Fruit fly (Drosophila melanogaster) whole organism, embryonic: ENCODE data around the gene CG13247.
A peak's percentile ranks its signal among the peaks of the same experiment; 100 is the strongest.

ENCODE experiments used
- Aef1 ChIP-seq: fragments of 200-800 bp; sonication (Bioruptor generic); IDR thresholded peaks from 3 replicates; pipeline ENCODE4 v1.3.6; 2022; ENCODE audit warnings: missing biosample characterization, missing genetic modification characterization
- CG10209 ChIP-seq: fragments of 200-800 bp; sonication (Bioruptor generic); optimal IDR thresholded peaks from 3 replicates; lab custom pipeline; 2017; ENCODE audit warnings: missing biosample characterization, mild to moderate bottlenecking, missing genetic modification characterization, missing genetic modification reagents
- CG10543 ChIP-seq: fragments of 200-800 bp; sonication (Bioruptor generic); optimal IDR thresholded peaks from 3 replicates; lab custom pipeline; 2017; ENCODE audit warnings: missing biosample characterization, mild to moderate bottlenecking, missing genetic modification characterization, moderate library complexity
- CG11085 ChIP-seq: fragments of 200-800 bp; sonication (Bioruptor generic); IDR thresholded peaks from 2 replicates; pipeline ENCODE4 v1.3.6; 2022; ENCODE audit warnings: missing biosample characterization, missing genetic modification characterization
- CG11456 ChIP-seq: fragments of 200-800 bp; sonication (Bioruptor generic); IDR thresholded peaks from 3 replicates; pipeline ENCODE4 v1.3.6; 2022; ENCODE audit warnings: missing biosample characterization, missing genetic modification characterization
- CG11504 ChIP-seq: fragments of 200-800 bp; sonication (Bioruptor generic); optimal IDR thresholded peaks from 3 replicates; lab custom pipeline; 2019; ENCODE audit warnings: missing biosample characterization, mild to moderate bottlenecking, missing genetic modification characterization, moderate library complexity
- CG12104 ChIP-seq: fragments of 200-800 bp; sonication (Bioruptor generic); optimal IDR thresholded peaks from 3 replicates; lab custom pipeline; 2016; ENCODE audit warnings: missing biosample characterization, missing genetic modification characterization
- CG12155 ChIP-seq: fragments of 200-800 bp; sonication (Bioruptor generic); optimal IDR thresholded peaks from 3 replicates; lab custom pipeline; 2016; ENCODE audit warnings: missing biosample characterization, missing genetic modification characterization
- CG12391 ChIP-seq: fragments of 200-800 bp; sonication (Bioruptor generic); optimal IDR thresholded peaks from 3 replicates; lab custom pipeline; 2018; ENCODE audit warnings: missing biosample characterization, mild to moderate bottlenecking, missing genetic modification characterization, moderate library complexity
- CG1529 ChIP-seq: fragments of 200-800 bp; sonication (Bioruptor generic); optimal IDR thresholded peaks from 3 replicates; lab custom pipeline; 2018; ENCODE audit warnings: missing biosample characterization, missing genetic modification characterization
- CG1647 ChIP-seq: fragments of 200-800 bp; sonication (Bioruptor generic); optimal IDR thresholded peaks from 3 replicates; lab custom pipeline; 2016; ENCODE audit warnings: missing biosample characterization, missing genetic modification characterization
- CG17361 ChIP-seq: fragments of 200-800 bp; sonication (Bioruptor generic); IDR thresholded peaks from 3 replicates; pipeline ENCODE4 v1.3.6; 2022; ENCODE audit warnings: missing biosample characterization, missing genetic modification characterization
- CG1792 ChIP-seq: fragments of 200-800 bp; sonication (Bioruptor generic); optimal IDR thresholded peaks from 2 replicates; lab custom pipeline; 2016; ENCODE audit warnings: missing biosample characterization, missing genetic modification characterization
- CG2120 ChIP-seq: fragments of 200-800 bp; sonication (Bioruptor generic); optimal IDR thresholded peaks from 3 replicates; lab custom pipeline; 2016; ENCODE audit warnings: missing biosample characterization, missing genetic modification characterization
- CG31388 ChIP-seq: fragments of 200-800 bp; sonication (Bioruptor generic); optimal IDR thresholded peaks from 2 replicates; lab custom pipeline; 2016; ENCODE audit warnings: missing biosample characterization, missing genetic modification characterization
- CG3281 ChIP-seq: fragments of 200-800 bp; sonication (Bioruptor generic); optimal IDR thresholded peaks from 3 replicates; lab custom pipeline; 2017; ENCODE audit warnings: missing biosample characterization, mild to moderate bottlenecking, missing genetic modification characterization
- CG33557 ChIP-seq: fragments of 200-800 bp; sonication (Bioruptor generic); optimal IDR thresholded peaks from 2 replicates; lab custom pipeline; 2019; ENCODE audit warnings: missing biosample characterization, mild to moderate bottlenecking, missing genetic modification characterization, moderate library complexity
- CG4617 ChIP-seq: fragments of 200-800 bp; sonication (Bioruptor generic); optimal IDR thresholded peaks from 3 replicates; lab custom pipeline; 2016; ENCODE audit warnings: missing biosample characterization, missing genetic modification characterization, borderline replicate concordance
- CG6272 ChIP-seq: fragments of 200-800 bp; sonication (Bioruptor generic); IDR thresholded peaks from 2 replicates; pipeline ENCODE4 v1.3.6; 2022; ENCODE audit warnings: missing biosample characterization, missing genetic modification characterization
- CoRest ChIP-seq: fragments of 200-800 bp; sonication (Bioruptor generic); optimal IDR thresholded peaks from 3 replicates; lab custom pipeline; 2018; ENCODE audit warnings: missing biosample characterization, mild to moderate bottlenecking, missing genetic modification characterization, moderate library complexity
- Dp ChIP-seq: fragments of 200-800 bp; sonication (Bioruptor generic); optimal IDR thresholded peaks from 2 replicates; lab custom pipeline; 2018; ENCODE audit warnings: missing biosample characterization, mild to moderate bottlenecking, missing genetic modification characterization, moderate library complexity
- MBD-R2 ChIP-seq: fragments of 200-800 bp; sonication (Bioruptor generic); IDR thresholded peaks from 2 replicates; pipeline ENCODE4 v1.3.6; 2022; ENCODE audit warnings: missing biosample characterization, missing genetic modification characterization
- Rx ChIP-seq: fragments of 200-800 bp; sonication (Bioruptor generic); IDR thresholded peaks from 2 replicates; pipeline ENCODE4 v1.3.6; 2022; ENCODE audit warnings: missing biosample characterization, missing genetic modification characterization
- Sry-β ChIP-seq: fragments of 200-800 bp; sonication (Bioruptor generic); optimal IDR thresholded peaks from 2 replicates; lab custom pipeline; 2018; ENCODE audit warnings: missing biosample characterization, mild to moderate bottlenecking, missing genetic modification characterization, moderate library complexity
- Taf1 ChIP-seq: fragments of 200-800 bp; sonication (Bioruptor generic); IDR thresholded peaks from 2 replicates; pipeline ENCODE4 v1.3.6; 2022; ENCODE audit warnings: missing biosample characterization, missing genetic modification characterization
- bab2 ChIP-seq: fragments of 200-800 bp; sonication (Bioruptor generic); optimal IDR thresholded peaks from 2 replicates; lab custom pipeline; 2016; ENCODE audit warnings: missing biosample characterization, missing genetic modification characterization
- btn ChIP-seq: fragments of 200-800 bp; sonication (Bioruptor generic); optimal IDR thresholded peaks from 2 replicates; lab custom pipeline; 2016; ENCODE audit warnings: missing biosample characterization, missing genetic modification characterization
- ci ChIP-seq: fragments of 200-800 bp; sonication (Bioruptor generic); IDR thresholded peaks from 3 replicates; pipeline ENCODE4 v1.3.6; 2022; ENCODE audit warnings: missing biosample characterization, missing genetic modification characterization
- esg ChIP-seq: fragments of 200-800 bp; sonication (Bioruptor generic); conservative IDR thresholded peaks from 2 replicates; pipeline ENCODE4 v1.3.6; 2022; ENCODE audit warnings: missing biosample characterization, missing genetic modification characterization
- fd64A ChIP-seq: fragments of 200-800 bp; sonication (Bioruptor generic); optimal IDR thresholded peaks from 3 replicates; lab custom pipeline; 2018; ENCODE audit warnings: missing biosample characterization, mild to moderate bottlenecking, missing genetic modification characterization
- ftz-f1 ChIP-seq: fragments of 200-800 bp; sonication (Bioruptor generic); optimal IDR thresholded peaks from 2 replicates; lab custom pipeline; 2016; ENCODE audit warnings: missing biosample characterization, missing genetic modification characterization
- gro ChIP-seq: fragments of 200-800 bp; sonication (Bioruptor generic); optimal IDR thresholded peaks from 2 replicates; lab custom pipeline; 2016; ENCODE audit warnings: missing biosample characterization, missing genetic modification characterization
- hbn ChIP-seq: fragments of 200-800 bp; sonication (Bioruptor generic); IDR thresholded peaks from 2 replicates; pipeline ENCODE4 v1.3.6; 2022; ENCODE audit warnings: missing biosample characterization, missing genetic modification characterization; ENCODE audit not compliant: partially characterized antibody
- hth ChIP-seq: fragments of >200 bp; optimal IDR thresholded peaks from 2 replicates; lab custom pipeline; 2017; ENCODE audit warnings: inconsistent platforms
- jing ChIP-seq: fragments of 200-800 bp; sonication (Bioruptor generic); optimal IDR thresholded peaks from 2 replicates; lab custom pipeline; 2018; ENCODE audit warnings: missing biosample characterization, mild to moderate bottlenecking, missing genetic modification characterization
- jumu ChIP-seq: fragments of 200-800 bp; sonication (Bioruptor generic); optimal IDR thresholded peaks from 3 replicates; lab custom pipeline; 2016; ENCODE audit warnings: missing biosample characterization, missing genetic modification characterization
- knrl ChIP-seq: fragments of 200-800 bp; sonication (Bioruptor generic); IDR thresholded peaks from 3 replicates; pipeline ENCODE4 v1.3.6; 2022; ENCODE audit warnings: missing biosample characterization, missing genetic modification characterization; ENCODE audit not compliant: partially characterized antibody
- lbe ChIP-seq: fragments of 200-800 bp; sonication (Bioruptor generic); optimal IDR thresholded peaks from 2 replicates; lab custom pipeline; 2016; ENCODE audit warnings: missing biosample characterization, mild to moderate bottlenecking, missing genetic modification characterization
- maf-S ChIP-seq: fragments of 200-800 bp; sonication (Bioruptor generic); optimal IDR thresholded peaks from 2 replicates; lab custom pipeline; 2016; ENCODE audit warnings: missing biosample characterization, missing genetic modification characterization
- nom ChIP-seq: fragments of 200-800 bp; sonication (Bioruptor generic); optimal IDR thresholded peaks from 2 replicates; lab custom pipeline; 2017; ENCODE audit warnings: missing biosample characterization, missing genetic modification characterization, mild to moderate bottlenecking, moderate library complexity, missing genetic modification reagents
- row ChIP-seq: fragments of 200-800 bp; sonication (Bioruptor generic); IDR thresholded peaks from 3 replicates; pipeline ENCODE4 v1.3.6; 2022; ENCODE audit warnings: missing biosample characterization, missing genetic modification characterization
- run ChIP-seq: fragments of 200-800 bp; sonication (Bioruptor generic); optimal IDR thresholded peaks from 3 replicates; lab custom pipeline; 2018; ENCODE audit warnings: missing biosample characterization, mild to moderate bottlenecking, missing genetic modification characterization
- schlank ChIP-seq: fragments of 200-800 bp; sonication (Bioruptor generic); optimal IDR thresholded peaks from 2 replicates; lab custom pipeline; 2018; ENCODE audit warnings: missing biosample characterization, mild to moderate bottlenecking, missing genetic modification characterization
- sima ChIP-seq: fragments of 200-800 bp; sonication (Bioruptor generic); optimal IDR thresholded peaks from 2 replicates; lab custom pipeline; 2016; ENCODE audit warnings: missing biosample characterization, missing genetic modification characterization
- slbo ChIP-seq: fragments of 200-800 bp; sonication (Bioruptor generic); IDR thresholded peaks from 2 replicates; pipeline ENCODE4 v1.3.6; 2022; ENCODE audit warnings: missing biosample characterization, missing genetic modification characterization
- sna ChIP-seq: fragments of 200-800 bp; sonication (Bioruptor generic); IDR thresholded peaks from 2 replicates; pipeline ENCODE4 v1.3.6; 2022; ENCODE audit warnings: missing biosample characterization, missing genetic modification characterization; ENCODE audit not compliant: partially characterized antibody
- sr ChIP-seq: fragments of 200-800 bp; sonication (Bioruptor generic); IDR thresholded peaks from 3 replicates; pipeline ENCODE4 v1.3.6; 2022; ENCODE audit warnings: missing biosample characterization, missing genetic modification characterization
- ttk ChIP-seq: fragments of 200-800 bp; sonication (Bioruptor generic); IDR thresholded peaks from 2 replicates; pipeline ENCODE4 v2.1.2; 2022; ENCODE audit warnings: missing biosample characterization, missing genetic modification characterization
- vfl ChIP-seq: fragments of 200-800 bp; sonication (Bioruptor generic); optimal IDR thresholded peaks from 2 replicates; lab custom pipeline; 2016; ENCODE audit warnings: missing biosample characterization, missing genetic modification characterization

CG13247 gene

DNA sequence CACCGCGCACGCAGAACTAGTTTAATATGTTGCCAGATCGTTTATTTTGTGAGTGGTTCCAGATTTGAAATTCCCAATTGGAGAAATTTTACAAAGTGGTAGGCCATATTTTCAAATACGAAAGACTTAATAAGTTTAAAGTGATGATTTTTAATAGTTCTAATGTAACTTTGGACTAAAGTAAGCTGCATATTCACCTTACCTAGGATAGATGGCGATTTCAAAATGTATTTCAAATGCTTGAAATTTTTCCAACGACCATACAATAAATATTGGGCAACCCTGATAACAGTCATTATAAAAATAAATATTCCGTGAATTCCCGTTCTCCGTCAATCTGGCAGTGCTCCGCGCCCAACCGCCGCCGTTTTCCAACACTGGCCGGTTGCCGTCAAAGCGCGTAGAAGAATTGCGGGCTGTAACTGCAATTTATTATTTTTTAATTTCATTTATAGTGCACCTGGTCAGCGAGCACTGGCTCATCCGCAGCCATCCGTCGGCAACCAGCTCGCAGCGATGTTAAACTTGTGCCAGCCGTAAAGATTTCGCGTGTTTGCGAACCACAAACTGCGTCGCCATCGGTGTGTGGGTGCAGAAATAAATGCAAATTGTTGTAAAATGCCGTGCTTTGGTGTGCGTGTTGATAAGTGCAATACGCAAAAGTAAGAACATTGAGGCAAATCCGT is 5.9 kb downstream of the CG13247 start, which contains the start of the genes Ide and RhoBTB (continued):
- TF ChIP-seq MBD-R2, result peak; percentile 51
- 0 out of 2 replicates have a peak, but pooled peaks have one; percentile 41 for TF ChIP-seq Rx (GFP tag; lab: Robert Waterston, UW)
- peak; percentile 73 for TF ChIP-seq Dp (GFP tag; lab: Kevin White, UChicago)
- peak; percentile 84 for TF ChIP-seq gro (GFP tag; lab: Kevin White, UChicago)
- TF ChIP-seq esg (GFP tag; lab: Robert Waterston, UW), result peak; percentile 77
- peak; percentile 27; the same call in 1 of the 3 replicates for TF ChIP-seq ci (GFP tag; lab: Robert Waterston, UW)
- TF ChIP-seq jumu, result peak; percentile 91
- TF ChIP-seq CG11504 (tag; lab: Kevin White, UChicago), result no peak
- TF ChIP-seq sna (GFP tag; lab: Robert Waterston, UW), result no peak
- TF ChIP-seq nom (GFP tag; lab: Kevin White, UChicago), result peak; percentile 30
- no peak for TF ChIP-seq sr (GFP tag; lab: Robert Waterston, UW)
- no peak for TF ChIP-seq hbn
- TF ChIP-seq CG6272 (GFP tag; lab: Robert Waterston, UW), result peak; percentile 82
- no peak for TF ChIP-seq fd64A (GFP tag; lab: Kevin White, UChicago)
- TF ChIP-seq CG10209, result peak; percentile 79
- peak; percentile 26 for TF ChIP-seq jing
- TF ChIP-seq CoRest, result peak; percentile 96
- peak; percentile 5 for TF ChIP-seq CG1529 (GFP tag; lab: Kevin White, UChicago)
- TF ChIP-seq CG12104 (GFP tag; lab: Kevin White, UChicago), result peak; percentile 69
- peak; percentile 63 for TF ChIP-seq knrl (GFP tag; lab: Robert Waterston, UW)
- peak; percentile 96 for TF ChIP-seq CG2120
- peak; percentile 76 for TF ChIP-seq CG1647
- TF ChIP-seq CG31388 (GFP tag; lab: Kevin White, UChicago), result peak; percentile 51
- peak; percentile 86 for TF ChIP-seq CG12155 (GFP tag; lab: Kevin White, UChicago)
- peak; percentile 94 for TF ChIP-seq slbo
- peak; percentile 54 for TF ChIP-seq CG4617 (GFP tag; lab: Kevin White, UChicago)
- TF ChIP-seq CG11085 (GFP tag; lab: Robert Waterston, UW), result peak; percentile 84
- TF ChIP-seq Taf1 (GFP tag; lab: Robert Waterston, UW), result peak; percentile 62; the same call in 1 of the 2 replicates
- TF ChIP-seq bab2, result peak; percentile 89
- peak; percentile 85 for TF ChIP-seq CG10543 (GFP tag; lab: Kevin White, UChicago)
- peak; percentile 84 for TF ChIP-seq CG12391
- TF ChIP-seq row (GFP tag; lab: Robert Waterston, UW), result peak; percentile 90
- TF ChIP-seq ftz-f1 (GFP tag; lab: Kevin White, UChicago), result peak; percentile 28
- peak; percentile 73 for TF ChIP-seq CG1792 (GFP tag; lab: Kevin White, UChicago)
- peak; percentile 82 for TF ChIP-seq CG11456 (GFP tag; lab: Robert Waterston, UW)
- TF ChIP-seq CG17361 (GFP tag; lab: Robert Waterston, UW), result peak; percentile 92
- peak; percentile 78 for TF ChIP-seq Aef1 (GFP tag; lab: Robert Waterston, UW)
- peak; percentile 84 for TF ChIP-seq maf-S (GFP tag; lab: Kevin White, UChicago)
- no peak for TF ChIP-seq sima
- TF ChIP-seq CG33557 (GFP tag; lab: Kevin White, UChicago), result peak; percentile 65
- no peak for TF ChIP-seq run (tag; lab: Kevin White, UChicago)
- peak; percentile 53 for TF ChIP-seq ttk (GFP tag; lab: Robert Waterston, UW)
- no peak for TF ChIP-seq Sry-β (GFP tag; lab: Kevin White, UChicago)
- TF ChIP-seq CG3281 (GFP tag; lab: Kevin White, UChicago), result peak; percentile 80
- no peak for TF ChIP-seq hth (lab: Kevin White, UChicago)
- TF ChIP-seq btn, result peak; percentile 12
- TF ChIP-seq lbe (GFP tag; lab: Kevin White, UChicago), result peak; percentile 37
- peak; percentile 81 for TF ChIP-seq vfl (GFP tag; lab: Kevin White, UChicago)
- peak; percentile 76 for TF ChIP-seq schlank
